Worm (Caenorhabditis elegans): ENCODE data around the gene mrpl-22.

Gene mrpl-22

DNA sequence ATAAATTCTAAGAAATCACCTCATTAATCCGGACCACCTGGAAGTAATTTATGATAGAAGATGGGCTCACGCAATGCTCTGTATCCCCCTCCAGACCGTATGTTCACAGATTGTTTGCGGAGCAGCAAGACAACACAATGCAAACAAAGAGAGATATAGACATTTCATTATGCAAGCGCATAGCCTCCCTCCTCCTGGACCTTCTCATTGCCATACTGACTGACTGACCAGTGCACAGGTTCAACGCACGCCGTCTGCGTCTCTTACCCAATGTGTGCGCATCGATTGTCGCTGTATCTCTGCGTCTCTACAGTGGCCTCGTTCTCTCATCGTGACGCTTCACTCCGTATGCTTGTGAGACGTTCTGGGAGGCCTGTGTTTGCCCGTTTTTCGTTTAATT lies 36.4 kb downstream of the mrpl-22 start:
- TF ChIP-seq pqm-1 (tag; optimal IDR thresholded peaks at IDR 0.05) (no peak), elt-2 (tag; optimal IDR thresholded peaks at IDR 0.05) (peak; percentile 9), aly-2 (tag; optimal IDR thresholded peaks at IDR 0.05) (no peak), fos-1 (tag; optimal IDR thresholded peaks at IDR 0.05) (no peak), R02D3.7 (tag; optimal IDR thresholded peaks at IDR 0.05) (no peak), lin-15B (tag; optimal IDR thresholded peaks at IDR 0.05) (peak; percentile 34), ama-1 (optimal IDR thresholded peaks at IDR 0.05) (no peak), tbx-2 (tag; optimal IDR thresholded peaks at IDR 0.05) (no peak), nhr-77 (tag; optimal IDR thresholded peaks at IDR 0.05) (no peak), mml-1 (tag; optimal IDR thresholded peaks at IDR 0.05) (no peak), nhr-76 (tag; optimal IDR thresholded peaks at IDR 0.05) (no peak), nhr-23 (tag; optimal IDR thresholded peaks at IDR 0.05) (peak; percentile 1), lin-39 (tag; optimal IDR thresholded peaks at IDR 0.05) (peak; percentile 77), ceh-28 (tag; optimal IDR thresholded peaks at IDR 0.05) (peak; percentile 78), ceh-9 (tag; optimal IDR thresholded peaks at IDR 0.05) (no peak), ceh-16 (tag; optimal IDR thresholded peaks at IDR 0.05) (no peak), elt-1 (tag; optimal IDR thresholded peaks at IDR 0.05) (no peak), nhr-11 (tag; optimal IDR thresholded peaks at IDR 0.05) (no peak), skn-1 (tag; optimal IDR thresholded peaks at IDR 0.05) (no peak), ztf-4 (tag; optimal IDR thresholded peaks at IDR 0.05) (no peak), ztf-11 (tag; optimal IDR thresholded peaks at IDR 0.05) (no peak), snpc-4 (tag; optimal IDR thresholded peaks at IDR 0.05) (no peak), nhr-43 (tag; optimal IDR thresholded peaks at IDR 0.05; ENCODE audit: poor library complexity, severe bottlenecking) (no peak), nhr-25 (tag; optimal IDR thresholded peaks at IDR 0.05) (no peak), pha-4 (tag; optimal IDR thresholded peaks at IDR 0.05) (peak; percentile 35), nhr-237 (tag; optimal IDR thresholded peaks at IDR 0.05) (no peak), elt-3 (tag; optimal IDR thresholded peaks at IDR 0.05) (no peak), nhr-28 (tag; optimal IDR thresholded peaks at IDR 0.05) (no peak), ceh-82 (tag; optimal IDR thresholded peaks at IDR 0.05) (no peak), egl-27 (tag; optimal IDR thresholded peaks at IDR 0.05) (no peak), mdl-1 (tag; optimal IDR thresholded peaks at IDR 0.05) (no peak), sea-2 (GFP tag; optimal IDR thresholded peaks at IDR 0.05) (no peak), daf-12 (tag; optimal IDR thresholded peaks at IDR 0.05) (no peak), egl-5 (tag; optimal IDR thresholded peaks at IDR 0.05) (peak; percentile 1), unc-62 (GFP tag; optimal IDR thresholded peaks at IDR 0.05) (no peak), nhr-67 (tag; optimal IDR thresholded peaks at IDR 0.05) (no peak), eor-1 (tag; optimal IDR thresholded peaks at IDR 0.05) (no peak), hmg-11 (tag; optimal IDR thresholded peaks at IDR 0.05) (peak; percentile 84), nfya-1 (tag; optimal IDR thresholded peaks at IDR 0.05; ENCODE audit: insufficient read depth) (peak; percentile 82), ZK546.5 (tag; optimal IDR thresholded peaks at IDR 0.05) (no peak), jun-1 (tag; optimal IDR thresholded peaks at IDR 0.05) (no peak)

DNA sequence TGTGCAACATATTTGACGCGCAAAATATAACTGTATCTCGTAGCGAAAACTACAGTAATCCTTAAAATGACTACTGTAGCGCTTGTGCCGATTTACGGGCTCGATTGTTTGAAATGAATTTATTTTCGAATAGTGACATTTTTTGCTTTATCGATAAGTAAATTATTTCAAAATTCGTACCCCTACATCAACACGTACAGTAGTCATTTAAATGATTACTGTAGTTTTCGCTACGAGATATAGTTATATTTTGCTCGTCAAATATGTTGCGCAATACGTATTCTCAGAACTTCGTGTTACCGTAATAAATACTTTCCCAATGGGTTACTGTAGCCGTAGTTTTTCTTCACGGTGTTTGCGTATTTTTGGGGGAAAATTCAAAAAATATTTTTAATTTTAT lies 37.6 kb downstream of the mrpl-22 start:
- TF ChIP-seq fkh-10 (GFP tag; optimal IDR thresholded peaks at IDR 0.05) (no peak), aly-2 (tag; optimal IDR thresholded peaks at IDR 0.05) (no peak), nhr-11 (tag; optimal IDR thresholded peaks at IDR 0.05) (no peak), jun-1 (tag; optimal IDR thresholded peaks at IDR 0.05) (no peak), lsy-12 (tag; optimal IDR thresholded peaks at IDR 0.05) (no peak), ama-1 (optimal IDR thresholded peaks at IDR 0.05) (no peak), R02D3.7 (tag; optimal IDR thresholded peaks at IDR 0.05) (no peak), nhr-12 (tag; optimal IDR thresholded peaks at IDR 0.05) (no peak), egl-5 (tag; optimal IDR thresholded peaks at IDR 0.05) (no peak), hmg-11 (tag; optimal IDR thresholded peaks at IDR 0.05) (no peak), nhr-43 (tag; optimal IDR thresholded peaks at IDR 0.05; ENCODE audit: poor library complexity, severe bottlenecking) (no peak), elt-2 (tag; optimal IDR thresholded peaks at IDR 0.05) (no peak), tbx-2 (tag; optimal IDR thresholded peaks at IDR 0.05) (no peak), fos-1 (tag; optimal IDR thresholded peaks at IDR 0.05) (no peak), unc-39 (tag; optimal IDR thresholded peaks at IDR 0.05) (no peak), ceh-16 (tag; optimal IDR thresholded peaks at IDR 0.05) (no peak)

Data from whole organism, L3 larva.